Fruit fly (Drosophila melanogaster) whole organism, embryonic: ENCODE data around the gene cmet.

Experiments used
- Ada2b ChIP-seq: fragments of 200-800 bp; sonication (Bioruptor generic); IDR thresholded peaks from 2 replicates; pipeline ENCODE4 v1.3.6; 2022; ENCODE audit warnings: missing biosample characterization, missing genetic modification characterization
- Blimp-1 ChIP-seq: fragments of 200-800 bp; sonication (Bioruptor generic); optimal IDR thresholded peaks from 3 replicates; lab custom pipeline; 2018; ENCODE audit warnings: missing biosample characterization, missing genetic modification characterization, mild to moderate bottlenecking, moderate library complexity, missing genetic modification reagents
- CG10565 ChIP-seq: fragments of 200-800 bp; sonication (Bioruptor generic); optimal IDR thresholded peaks from 3 replicates; lab custom pipeline; 2016; ENCODE audit warnings: missing biosample characterization, mild to moderate bottlenecking, missing genetic modification characterization
- CG11398 ChIP-seq: fragments of 200-800 bp; sonication (Bioruptor generic); optimal IDR thresholded peaks from 2 replicates; lab custom pipeline; 2016; ENCODE audit warnings: missing biosample characterization, missing genetic modification characterization
- CG12659 ChIP-seq: fragments of 200-800 bp; sonication (Bioruptor generic); optimal IDR thresholded peaks from 3 replicates; lab custom pipeline; 2017; ENCODE audit warnings: mild to moderate bottlenecking, missing biosample characterization, missing genetic modification reagents, missing genetic modification characterization
- CG13123 ChIP-seq: fragments of 200-800 bp; sonication (Bioruptor generic); optimal IDR thresholded peaks from 2 replicates; lab custom pipeline; 2016; ENCODE audit warnings: missing biosample characterization, missing genetic modification characterization
- CG14710 ChIP-seq: fragments of 200-800 bp; sonication (Bioruptor generic); optimal IDR thresholded peaks from 3 replicates; lab custom pipeline; 2019; ENCODE audit warnings: missing biosample characterization, mild to moderate bottlenecking, missing genetic modification characterization, moderate library complexity
- CG1603 ChIP-seq: fragments of 200-800 bp; sonication (Bioruptor generic); optimal IDR thresholded peaks from 2 replicates; lab custom pipeline; 2019; ENCODE audit warnings: missing biosample characterization, mild to moderate bottlenecking, missing genetic modification characterization, moderate library complexity
- CG17328 ChIP-seq: fragments of 200-800 bp; sonication (Bioruptor generic); IDR thresholded peaks from 2 replicates; pipeline ENCODE4 v1.3.6; 2022; ENCODE audit warnings: missing biosample characterization, missing genetic modification characterization
- CG1832 ChIP-seq: fragments of 200-800 bp; sonication (Bioruptor generic); optimal IDR thresholded peaks from 2 replicates; lab custom pipeline; 2017; ENCODE audit warnings: missing biosample characterization, mild to moderate bottlenecking, missing genetic modification characterization, inconsistent platforms
- CG18599 ChIP-seq: fragments of 200-800 bp; sonication (Bioruptor generic); optimal IDR thresholded peaks from 3 replicates; lab custom pipeline; 2017; ENCODE audit warnings: missing biosample characterization, missing genetic modification characterization, mild to moderate bottlenecking, moderate library complexity, missing genetic modification reagents
- CG2129 ChIP-seq: fragments of 200-800 bp; sonication (Bioruptor generic); IDR thresholded peaks from 2 replicates; pipeline ENCODE4 v1.3.6; 2022; ENCODE audit warnings: missing biosample characterization, missing genetic modification characterization; ENCODE audit not compliant: partially characterized antibody
- CG30403 ChIP-seq: fragments of 200-800 bp; sonication (Bioruptor generic); optimal IDR thresholded peaks from 3 replicates; lab custom pipeline; 2016; ENCODE audit warnings: missing biosample characterization, missing genetic modification characterization
- CG3163 ChIP-seq: fragments of 200-800 bp; sonication (Bioruptor generic); optimal IDR thresholded peaks from 3 replicates; lab custom pipeline; 2016; ENCODE audit warnings: missing biosample characterization, missing genetic modification characterization
- CG33557 ChIP-seq: fragments of 200-800 bp; sonication (Bioruptor generic); optimal IDR thresholded peaks from 2 replicates; lab custom pipeline; 2019; ENCODE audit warnings: missing biosample characterization, mild to moderate bottlenecking, missing genetic modification characterization, moderate library complexity
- CG4328 ChIP-seq: fragments of 200-800 bp; sonication (Bioruptor generic); optimal IDR thresholded peaks from 3 replicates; lab custom pipeline; 2017; ENCODE audit warnings: missing biosample characterization, missing genetic modification reagents, missing genetic modification characterization
- CG4617 ChIP-seq: fragments of 200-800 bp; sonication (Bioruptor generic); optimal IDR thresholded peaks from 3 replicates; lab custom pipeline; 2016; ENCODE audit warnings: missing biosample characterization, missing genetic modification characterization, borderline replicate concordance
- CG7786 ChIP-seq: fragments of 200-800 bp; sonication (Bioruptor generic); optimal IDR thresholded peaks from 2 replicates; lab custom pipeline; 2016; ENCODE audit warnings: missing biosample characterization, missing genetic modification characterization
- CG8281 ChIP-seq: fragments of 200-800 bp; sonication (Bioruptor generic); optimal IDR thresholded peaks from 2 replicates; lab custom pipeline; 2018; ENCODE audit warnings: missing biosample characterization, mild to moderate bottlenecking, missing genetic modification characterization, moderate library complexity
- CG8924 ChIP-seq: fragments of 200-800 bp; optimal IDR thresholded peaks from 3 replicates; lab custom pipeline; 2019; ENCODE audit warnings: missing biosample characterization, mild to moderate bottlenecking, missing genetic modification characterization, moderate library complexity
- CG9609 ChIP-seq: fragments of 200-800 bp; sonication (Bioruptor generic); optimal IDR thresholded peaks from 3 replicates; lab custom pipeline; 2016; ENCODE audit warnings: missing biosample characterization, missing genetic modification characterization
- Deaf1 ChIP-seq: fragments of 200-800 bp; optimal IDR thresholded peaks from 3 replicates; lab custom pipeline; 2019; ENCODE audit warnings: missing biosample characterization, mild to moderate bottlenecking, missing genetic modification characterization, moderate library complexity
- Drgx ChIP-seq: fragments of 200-800 bp; sonication (Bioruptor generic); IDR thresholded peaks from 2 replicates; pipeline ENCODE4 v1.3.6; 2022; ENCODE audit warnings: missing biosample characterization, missing genetic modification characterization
- Ets65A ChIP-seq: fragments of 200-800 bp; sonication (Bioruptor generic); peaks from one replicate; lab custom pipeline; 2016; ENCODE audit warnings: missing biosample characterization, missing genetic modification characterization
- Ets97D ChIP-seq: fragments of 200-800 bp; sonication (Bioruptor generic); optimal IDR thresholded peaks from 3 replicates; lab custom pipeline; 2016; ENCODE audit warnings: missing biosample characterization, missing genetic modification characterization
- HLH3B ChIP-seq: fragments of 200-800 bp; sonication (Bioruptor generic); IDR thresholded peaks from 2 replicates; pipeline ENCODE4 v1.3.6; 2022; ENCODE audit warnings: missing biosample characterization, missing genetic modification characterization
- HmgZ ChIP-seq: fragments of 200-800 bp; sonication (Bioruptor generic); optimal IDR thresholded peaks from 2 replicates; lab custom pipeline; 2018; ENCODE audit warnings: missing biosample characterization, mild to moderate bottlenecking, missing genetic modification characterization
- Kr ChIP-seq: fragments of 200-800 bp; sonication (Bioruptor generic); optimal IDR thresholded peaks from 2 replicates; lab custom pipeline; 2017; ENCODE audit warnings: missing biosample characterization, mild to moderate bottlenecking, missing genetic modification characterization
- Med ChIP-seq: fragments of 200-800 bp; sonication (Bioruptor generic); peaks from one replicate; lab custom pipeline; 2016; ENCODE audit warnings: missing biosample characterization, missing genetic modification characterization, mild to moderate bottlenecking, inconsistent platforms, moderate library complexity
- NC2β ChIP-seq: fragments of 200-800 bp; sonication (Bioruptor generic); optimal IDR thresholded peaks from 2 replicates; lab custom pipeline; 2016; ENCODE audit warnings: missing biosample characterization, missing genetic modification characterization
- Pdp1 ChIP-seq, 2 experiments: fragments of 200-800 bp; sonication (Bioruptor generic); optimal IDR thresholded peaks; 3 replicates each; lab custom pipeline; 2016; ENCODE audit warnings: missing biosample characterization in 2 of 2, missing genetic modification characterization in 2 of 2, mild to moderate bottlenecking in 1 of 2, moderate library complexity in 1 of 2
- Ptx1 ChIP-seq: fragments of 200-800 bp; sonication (Bioruptor generic); IDR thresholded peaks from 2 replicates; pipeline ENCODE4 v1.3.6; 2022; ENCODE audit warnings: missing biosample characterization, missing genetic modification characterization
- Sox102F ChIP-seq: fragments of 200-800 bp; sonication (Bioruptor generic); optimal IDR thresholded peaks from 2 replicates; lab custom pipeline; 2018; ENCODE audit warnings: missing biosample characterization, mild to moderate bottlenecking, missing genetic modification characterization, moderate library complexity
- ab ChIP-seq: fragments of 200-800 bp; sonication (Bioruptor generic); optimal IDR thresholded peaks from 2 replicates; lab custom pipeline; 2016; ENCODE audit warnings: missing biosample characterization, missing genetic modification characterization
- bsh ChIP-seq, 2 experiments: fragments of 200-800 bp; sonication (Bioruptor generic); optimal IDR thresholded peaks; 2 replicates each; lab custom pipeline; 2017 to 2018; ENCODE audit warnings: mild to moderate bottlenecking in 2 of 2, missing biosample characterization in 2 of 2, missing genetic modification characterization in 2 of 2, moderate library complexity in 1 of 2
- btn ChIP-seq: fragments of 200-800 bp; sonication (Bioruptor generic); optimal IDR thresholded peaks from 2 replicates; lab custom pipeline; 2016; ENCODE audit warnings: missing biosample characterization, missing genetic modification characterization
- crp ChIP-seq, 2 experiments: fragments of 200-800 bp; sonication (Bioruptor generic); optimal IDR thresholded peaks; 2 replicates in 1 of 2; 3 replicates in 1 of 2; lab custom pipeline; 2017; ENCODE audit warnings: missing biosample characterization in 2 of 2, missing genetic modification characterization in 2 of 2, mild to moderate bottlenecking in 1 of 2, moderate library complexity in 1 of 2
- ewg ChIP-seq: fragments of 200-800 bp; sonication (Bioruptor generic); optimal IDR thresholded peaks from 3 replicates; lab custom pipeline; 2017; ENCODE audit warnings: mild to moderate bottlenecking, missing biosample characterization, missing genetic modification reagents, missing genetic modification characterization
- gem ChIP-seq: fragments of 200-800 bp; sonication (Bioruptor generic); optimal IDR thresholded peaks from 2 replicates; lab custom pipeline; 2019; ENCODE audit warnings: missing biosample characterization, mild to moderate bottlenecking, missing genetic modification characterization, moderate library complexity
- grau ChIP-seq: fragments of 200-800 bp; optimal IDR thresholded peaks from 3 replicates; lab custom pipeline; 2019; ENCODE audit warnings: missing biosample characterization, mild to moderate bottlenecking, missing genetic modification characterization, moderate library complexity
- insv ChIP-seq, 2 experiments: fragments of 200-800 bp; sonication (Bioruptor generic); optimal IDR thresholded peaks; 3 replicates each; lab custom pipeline; 2016 to 2018; ENCODE audit warnings: missing biosample characterization in 2 of 2, missing genetic modification characterization in 2 of 2
- jumu ChIP-seq: fragments of 200-800 bp; sonication (Bioruptor generic); optimal IDR thresholded peaks from 3 replicates; lab custom pipeline; 2016; ENCODE audit warnings: missing biosample characterization, missing genetic modification characterization
- knrl ChIP-seq: fragments of 200-800 bp; sonication (Bioruptor generic); IDR thresholded peaks from 3 replicates; pipeline ENCODE4 v1.3.6; 2022; ENCODE audit warnings: missing biosample characterization, missing genetic modification characterization; ENCODE audit not compliant: partially characterized antibody
- lmd ChIP-seq: fragments of 200-800 bp; sonication (Bioruptor generic); IDR thresholded peaks from 2 replicates; pipeline ENCODE4 v1.3.6; 2022; ENCODE audit warnings: missing biosample characterization, missing genetic modification characterization
- lov ChIP-seq, 2 experiments: fragments of 200-800 bp in 1 of 2; fragments of >200 bp in 1 of 2; sonication (Bioruptor generic) in 1 of 2; IDR thresholded peaks in 1 of 2; optimal IDR thresholded peaks in 1 of 2; 2 replicates in 1 of 2; 3 replicates in 1 of 2; pipeline versions ENCODE4 v1.3.6 to Lab custom; 2017 to 2022; ENCODE audit warnings: missing biosample characterization in 1 of 2, missing genetic modification characterization in 1 of 2
- luna ChIP-seq: fragments of 200-800 bp; sonication (Bioruptor generic); optimal IDR thresholded peaks from 2 replicates; lab custom pipeline; 2016; ENCODE audit warnings: missing biosample characterization, missing genetic modification characterization
- pita ChIP-seq: fragments of 200-800 bp; sonication (Bioruptor generic); optimal IDR thresholded peaks from 2 replicates; lab custom pipeline; 2017; ENCODE audit warnings: missing biosample characterization, mild to moderate bottlenecking, missing genetic modification characterization
- tgo ChIP-seq: fragments of 200-800 bp; sonication (Bioruptor generic); IDR thresholded peaks from 3 replicates; pipeline ENCODE4 v1.3.6; 2022; ENCODE audit warnings: missing biosample characterization, missing genetic modification characterization
- ttk ChIP-seq: fragments of 200-800 bp; sonication (Bioruptor generic); IDR thresholded peaks from 2 replicates; pipeline ENCODE4 v2.1.2; 2022; ENCODE audit warnings: missing biosample characterization, missing genetic modification characterization
- zfh1 ChIP-seq: fragments of 200-800 bp; sonication (Bioruptor generic); IDR thresholded peaks from 3 replicates; pipeline ENCODE4 v1.3.6; 2022; ENCODE audit warnings: missing biosample characterization, missing genetic modification characterization

Gene cmet

dm6 chr2L:11220783-11221182 is 48.0 kb downstream of the cmet start:
- TF ChIP-seq CG8924 (tag; lab: Kevin White, UChicago) (no peak), grau (peak; percentile 58), ewg (GFP tag; lab: Kevin White, UChicago) (no peak), jumu (no peak), CG14710 (tag; lab: Kevin White, UChicago) (no peak), crp (GFP tag; optimal IDR thresholded peaks at IDR 0.05; lab: Kevin White, UChicago) (no peak), CG13123 (no peak), ttk (GFP tag; lab: Robert Waterston, UW) (0 out of 2 replicates have a peak, but pooled peaks have one; percentile 13), ab (GFP tag; lab: Kevin White, UChicago) (peak; percentile 34), bsh (GFP tag; optimal IDR thresholded peaks at IDR 0.05; lab: Kevin White, UChicago) (peak in 1 of 2 experiments; percentile 16), CG10565 (GFP tag; lab: Kevin White, UChicago) (no peak), CG1832 (GFP tag; lab: Kevin White, UChicago) (no peak), tgo (no peak; the same call in 2 of the 3 replicates), CG17328 (no peak), CG30403 (GFP tag; lab: Kevin White, UChicago) (peak; percentile 20), Ptx1 (GFP tag; lab: Robert Waterston, UW) (0 out of 2 replicates have a peak, but pooled peaks have one; percentile 34), gem (tag; lab: Kevin White, UChicago) (peak; percentile 30), Kr (GFP tag; lab: Kevin White, UChicago) (no peak), insv (GFP tag; optimal IDR thresholded peaks at IDR 0.05; lab: Kevin White, UChicago) (no peak), CG11398 (GFP tag; lab: Kevin White, UChicago) (no peak), CG18599 (GFP tag; lab: Kevin White, UChicago) (no peak), CG33557 (GFP tag; lab: Kevin White, UChicago) (no peak), Blimp-1 (no peak), CG4328 (GFP tag; lab: Kevin White, UChicago) (no peak), HmgZ (tag; lab: Kevin White, UChicago) (no peak), Deaf1 (tag; lab: Kevin White, UChicago) (no peak), pita (GFP tag; lab: Kevin White, UChicago) (no peak), Pdp1 (GFP tag; optimal IDR thresholded peaks at IDR 0.05; lab: Kevin White, UChicago) (no peak), CG7786 (peak; percentile 14), HLH3B (GFP tag; lab: Robert Waterston, UW) (no peak), CG2129 (no peak), zfh1 (GFP tag; lab: Robert Waterston, UW) (no peak), knrl (no peak), CG8281 (tag; lab: Kevin White, UChicago) (no peak), CG12659 (GFP tag; lab: Kevin White, UChicago) (no peak), luna (GFP tag; lab: Kevin White, UChicago) (no peak), Med (GFP tag; lab: Kevin White, UChicago) (peak; percentile 26), Ets97D (GFP tag; lab: Kevin White, UChicago) (no peak), CG4617 (GFP tag; lab: Kevin White, UChicago) (no peak), lmd (GFP tag; lab: Robert Waterston, UW) (peak; percentile 20; the same call in 1 of the 2 replicates), Ets65A (GFP tag; lab: Kevin White, UChicago) (peak; percentile 74), lov (optimal IDR thresholded peaks at IDR 0.05; lab: Kevin White, UChicago) (no peak), lov (GFP tag; IDR thresholded peaks at IDR 0.05; lab: Robert Waterston, UW) (no peak), Drgx (GFP tag; lab: Robert Waterston, UW) (peak; percentile 51), CG9609 (no peak), NC2β (no peak), CG3163 (no peak), Ada2b (GFP tag; lab: Robert Waterston, UW) (0 out of 2 replicates have a peak, but pooled peaks have one; percentile 11), btn (GFP tag; lab: Kevin White, UChicago) (no peak), Sox102F (GFP tag; lab: Kevin White, UChicago) (peak; percentile 27), CG1603 (peak; percentile 12)
